Fruit fly (Drosophila melanogaster) whole organism, embryonic: ENCODE measurements around the gene CG15382.
A peak's percentile ranks its signal among the peaks of the same experiment; 100 is the strongest.

ENCODE experiments used
- Aef1 ChIP-seq: fragments of 200-800 bp; sonication (Bioruptor generic); IDR thresholded peaks from 3 replicates; pipeline ENCODE4 v1.3.6; 2022; ENCODE audit warnings: missing biosample characterization, missing genetic modification characterization
- Asciz ChIP-seq: fragments of 200-800 bp; sonication (Bioruptor generic); optimal IDR thresholded peaks from 2 replicates; lab custom pipeline; 2017; ENCODE audit warnings: missing biosample characterization, mild to moderate bottlenecking, missing genetic modification characterization, missing genetic modification reagents
- Bdp1 ChIP-seq: fragments of 200-800 bp; sonication (Bioruptor generic); optimal IDR thresholded peaks from 3 replicates; lab custom pipeline; 2016; ENCODE audit warnings: missing biosample characterization, missing genetic modification characterization
- CG10274 ChIP-seq: fragments of 200-800 bp; sonication (Bioruptor generic); optimal IDR thresholded peaks from 3 replicates; lab custom pipeline; 2017; ENCODE audit warnings: missing biosample characterization, mild to moderate bottlenecking, missing genetic modification characterization
- CG11504 ChIP-seq: fragments of 200-800 bp; sonication (Bioruptor generic); optimal IDR thresholded peaks from 3 replicates; lab custom pipeline; 2019; ENCODE audit warnings: missing biosample characterization, mild to moderate bottlenecking, missing genetic modification characterization, moderate library complexity
- CG12071 ChIP-seq: fragments of 200-800 bp; sonication (Bioruptor generic); optimal IDR thresholded peaks from 3 replicates; lab custom pipeline; 2018; ENCODE audit warnings: missing biosample characterization, mild to moderate bottlenecking, missing genetic modification characterization
- CG12236 ChIP-seq: fragments of 200-800 bp; sonication (Bioruptor generic); optimal IDR thresholded peaks from 2 replicates; lab custom pipeline; 2016; ENCODE audit warnings: missing biosample characterization, missing genetic modification characterization
- CG12769 ChIP-seq: fragments of 200-800 bp; sonication (Bioruptor generic); optimal IDR thresholded peaks from 2 replicates; lab custom pipeline; 2019; ENCODE audit warnings: missing biosample characterization, mild to moderate bottlenecking, missing genetic modification characterization, moderate library complexity
- CG13894 ChIP-seq: fragments of 200-800 bp; sonication (Bioruptor generic); optimal IDR thresholded peaks from 3 replicates; lab custom pipeline; 2018; ENCODE audit warnings: missing biosample characterization, mild to moderate bottlenecking, missing genetic modification characterization, moderate library complexity
- CG16779 ChIP-seq: fragments of 200-800 bp; sonication (Bioruptor generic); IDR thresholded peaks from 2 replicates; pipeline ENCODE4 v1.3.6; 2022; ENCODE audit warnings: missing biosample characterization, missing genetic modification characterization
- CG16815 ChIP-seq: fragments of 200-800 bp; sonication (Bioruptor generic); optimal IDR thresholded peaks from 3 replicates; lab custom pipeline; 2017; ENCODE audit warnings: missing biosample characterization, mild to moderate bottlenecking, missing genetic modification characterization
- CG17385 ChIP-seq: fragments of 200-800 bp; sonication (Bioruptor generic); optimal IDR thresholded peaks from 3 replicates; lab custom pipeline; 2018; ENCODE audit warnings: missing biosample characterization, mild to moderate bottlenecking, missing genetic modification characterization
- CG17568 ChIP-seq: fragments of 200-800 bp; sonication (Bioruptor generic); optimal IDR thresholded peaks from 2 replicates; lab custom pipeline; 2018; ENCODE audit warnings: missing biosample characterization, mild to moderate bottlenecking, missing genetic modification characterization, moderate library complexity
- CG2712 ChIP-seq: fragments of 200-800 bp; optimal IDR thresholded peaks from 3 replicates; lab custom pipeline; 2019; ENCODE audit warnings: missing biosample characterization, mild to moderate bottlenecking, missing genetic modification characterization, moderate library complexity
- CG31388 ChIP-seq: fragments of 200-800 bp; sonication (Bioruptor generic); optimal IDR thresholded peaks from 2 replicates; lab custom pipeline; 2016; ENCODE audit warnings: missing biosample characterization, missing genetic modification characterization
- CG3163 ChIP-seq: fragments of 200-800 bp; sonication (Bioruptor generic); optimal IDR thresholded peaks from 3 replicates; lab custom pipeline; 2016; ENCODE audit warnings: missing biosample characterization, missing genetic modification characterization
- CG3281 ChIP-seq: fragments of 200-800 bp; sonication (Bioruptor generic); optimal IDR thresholded peaks from 3 replicates; lab custom pipeline; 2017; ENCODE audit warnings: missing biosample characterization, mild to moderate bottlenecking, missing genetic modification characterization
- CG33557 ChIP-seq: fragments of 200-800 bp; sonication (Bioruptor generic); optimal IDR thresholded peaks from 2 replicates; lab custom pipeline; 2019; ENCODE audit warnings: missing biosample characterization, mild to moderate bottlenecking, missing genetic modification characterization, moderate library complexity
- CG7745 ChIP-seq: fragments of 200-800 bp; sonication (Bioruptor generic); optimal IDR thresholded peaks from 2 replicates; lab custom pipeline; 2018; ENCODE audit warnings: missing biosample characterization, mild to moderate bottlenecking, missing genetic modification characterization, moderate library complexity
- Drgx ChIP-seq: fragments of 200-800 bp; sonication (Bioruptor generic); IDR thresholded peaks from 2 replicates; pipeline ENCODE4 v1.3.6; 2022; ENCODE audit warnings: missing biosample characterization, missing genetic modification characterization
- E2f1 ChIP-seq: fragments of 200-800 bp; sonication (Bioruptor generic); IDR thresholded peaks from 2 replicates; pipeline ENCODE4 v1.3.6; 2022; ENCODE audit warnings: missing biosample characterization, missing genetic modification characterization
- Ets97D ChIP-seq: fragments of 200-800 bp; sonication (Bioruptor generic); optimal IDR thresholded peaks from 3 replicates; lab custom pipeline; 2016; ENCODE audit warnings: missing biosample characterization, missing genetic modification characterization
- Fer3 ChIP-seq: fragments of 200-800 bp; sonication (Bioruptor generic); optimal IDR thresholded peaks from 2 replicates; lab custom pipeline; 2018; ENCODE audit warnings: missing biosample characterization, mild to moderate bottlenecking, missing genetic modification characterization, moderate library complexity
- H15 ChIP-seq: fragments of 200-800 bp; sonication (Bioruptor generic); IDR thresholded peaks from 3 replicates; pipeline ENCODE4 v1.3.6; 2022; ENCODE audit warnings: missing biosample characterization, missing genetic modification characterization
- Jarid2 ChIP-seq: fragments of 200-800 bp; sonication (Bioruptor generic); optimal IDR thresholded peaks from 3 replicates; lab custom pipeline; 2017; ENCODE audit warnings: mild to moderate bottlenecking, missing biosample characterization, missing genetic modification reagents, missing genetic modification characterization
- Sox100B ChIP-seq: fragments of 200-800 bp; sonication (Bioruptor generic); optimal IDR thresholded peaks from 3 replicates; lab custom pipeline; 2018; ENCODE audit warnings: missing biosample characterization, mild to moderate bottlenecking, missing genetic modification characterization
- Stat92E ChIP-seq, 3 experiments: fragments of >200 bp in 2 of 3; fragments of 200-800 bp in 1 of 3; sonication (Bioruptor generic) in 1 of 3; optimal IDR thresholded peaks; 2 replicates each; lab custom pipeline; 2017 to 2019; ENCODE audit warnings: missing biosample characterization in 3 of 3, missing genetic modification characterization in 3 of 3, mild to moderate bottlenecking in 1 of 3, moderate library complexity in 1 of 3
- amos ChIP-seq: fragments of 200-800 bp; sonication (Bioruptor generic); IDR thresholded peaks from 2 replicates; pipeline ENCODE4 v1.3.6; 2022; ENCODE audit warnings: missing biosample characterization, missing genetic modification characterization; ENCODE audit not compliant: partially characterized antibody
- cas ChIP-seq: fragments of 200-800 bp; sonication (Bioruptor generic); IDR thresholded peaks from 2 replicates; pipeline ENCODE4 v1.3.6; 2022; ENCODE audit warnings: missing biosample characterization, missing genetic modification characterization
- exex ChIP-seq: fragments of 200-800 bp; sonication (Bioruptor generic); optimal IDR thresholded peaks from 4 replicates; lab custom pipeline; 2018; ENCODE audit warnings: missing biosample characterization, mild to moderate bottlenecking, missing genetic modification characterization, moderate library complexity
- inv ChIP-seq: fragments of 200-800 bp; sonication (Bioruptor generic); IDR thresholded peaks from 2 replicates; pipeline ENCODE4 v1.3.6; 2022; ENCODE audit warnings: missing biosample characterization, missing genetic modification characterization; ENCODE audit not compliant: partially characterized antibody
- kah ChIP-seq: fragments of 200-800 bp; sonication (Bioruptor generic); optimal IDR thresholded peaks from 2 replicates; lab custom pipeline; 2018; ENCODE audit warnings: missing biosample characterization, mild to moderate bottlenecking, missing genetic modification characterization
- mirr ChIP-seq: fragments of 200-800 bp; sonication (Bioruptor generic); optimal IDR thresholded peaks from 3 replicates; lab custom pipeline; 2018; ENCODE audit warnings: missing biosample characterization, mild to moderate bottlenecking, missing genetic modification characterization
- prd ChIP-seq, 3 experiments: fragments of >200 bp in 2 of 3; fragments of 200-800 bp in 1 of 3; sonication (Bioruptor generic) in 1 of 3; optimal IDR thresholded peaks in 2 of 3; IDR thresholded peaks in 1 of 3; 2 replicates in 2 of 3; 3 replicates in 1 of 3; pipeline versions ENCODE4 v1.3.6 to Lab custom; 2017 to 2022; ENCODE audit warnings: missing biosample characterization in 1 of 3, missing genetic modification characterization in 1 of 3
- pros ChIP-seq: fragments of 200-800 bp; sonication (Bioruptor generic); optimal IDR thresholded peaks from 3 replicates; lab custom pipeline; 2019; ENCODE audit warnings: missing biosample characterization, mild to moderate bottlenecking, missing genetic modification characterization, moderate library complexity
- scrt ChIP-seq: fragments of 200-800 bp; sonication (Bioruptor generic); optimal IDR thresholded peaks from 2 replicates; lab custom pipeline; 2018; ENCODE audit warnings: missing biosample characterization, mild to moderate bottlenecking, missing genetic modification characterization, moderate library complexity
- sens-2 ChIP-seq: fragments of 200-800 bp; sonication (Bioruptor generic); IDR thresholded peaks from 2 replicates; pipeline ENCODE4 v1.3.6; 2022; ENCODE audit warnings: missing biosample characterization, missing genetic modification characterization
- slbo ChIP-seq: fragments of 200-800 bp; sonication (Bioruptor generic); IDR thresholded peaks from 2 replicates; pipeline ENCODE4 v1.3.6; 2022; ENCODE audit warnings: missing biosample characterization, missing genetic modification characterization
- so ChIP-seq: fragments of 200-800 bp; sonication (Bioruptor generic); IDR thresholded peaks from 3 replicates; pipeline ENCODE4 v1.3.6; 2022; ENCODE audit warnings: missing biosample characterization, missing genetic modification characterization
- sob ChIP-seq: fragments of 200-800 bp; sonication (Bioruptor generic); IDR thresholded peaks from 2 replicates; pipeline ENCODE4 v1.3.6; 2022; ENCODE audit warnings: missing biosample characterization, missing genetic modification characterization
- sug ChIP-seq: fragments of 200-800 bp; optimal IDR thresholded peaks from 2 replicates; lab custom pipeline; 2019; ENCODE audit warnings: missing biosample characterization, mild to moderate bottlenecking, missing genetic modification characterization, moderate library complexity
- tap ChIP-seq: fragments of 200-800 bp; optimal IDR thresholded peaks from 3 replicates; lab custom pipeline; 2019; ENCODE audit warnings: missing biosample characterization, mild to moderate bottlenecking, missing genetic modification characterization, moderate library complexity
- trem ChIP-seq: fragments of 200-800 bp; optimal IDR thresholded peaks from 3 replicates; lab custom pipeline; 2019; ENCODE audit warnings: missing biosample characterization, mild to moderate bottlenecking, missing genetic modification characterization, moderate library complexity
- tx ChIP-seq: fragments of 200-800 bp; sonication (Bioruptor generic); optimal IDR thresholded peaks from 2 replicates; lab custom pipeline; 2016; ENCODE audit warnings: missing biosample characterization, missing genetic modification characterization
- unpg ChIP-seq: fragments of 200-800 bp; sonication (Bioruptor generic); optimal IDR thresholded peaks from 3 replicates; lab custom pipeline; 2018; ENCODE audit warnings: missing biosample characterization, mild to moderate bottlenecking, missing genetic modification characterization, moderate library complexity
- wek ChIP-seq: fragments of 200-800 bp; sonication (Bioruptor generic); optimal IDR thresholded peaks from 3 replicates; lab custom pipeline; 2018; ENCODE audit warnings: missing biosample characterization, mild to moderate bottlenecking, missing genetic modification characterization, moderate library complexity
- wor ChIP-seq: fragments of 200-800 bp; sonication (Bioruptor generic); IDR thresholded peaks from 2 replicates; pipeline ENCODE4 v1.3.6; 2022; ENCODE audit warnings: missing biosample characterization, missing genetic modification characterization
- z ChIP-seq: fragments of 200-800 bp; sonication (Bioruptor generic); IDR thresholded peaks from 3 replicates; pipeline ENCODE4 v1.3.6; 2022; ENCODE audit warnings: missing biosample characterization, missing genetic modification characterization

CG15382 gene

dm6 chr2L:2168184-2168893 is 12.8 kb downstream of the CG15382 start (continued):
- peak; percentile 7 for TF ChIP-seq pros (GFP tag; lab: Kevin White, UChicago)
- TF ChIP-seq CG16779 (GFP tag; lab: Robert Waterston, UW): no peak
- TF ChIP-seq Aef1: no peak
- no peak for TF ChIP-seq tap (tag; lab: Kevin White, UChicago)
- no peak for TF ChIP-seq inv (GFP tag; lab: Robert Waterston, UW)
- peak; percentile 33 for TF ChIP-seq unpg (GFP tag; lab: Kevin White, UChicago)
- no peak for TF ChIP-seq slbo
- peak; percentile 40 for TF ChIP-seq CG13894
- TF ChIP-seq Jarid2 (GFP tag; lab: Kevin White, UChicago): peak; percentile 4
- TF ChIP-seq H15 (GFP tag; lab: Robert Waterston, UW): no peak
- peak; percentile 92 for TF ChIP-seq mirr (GFP tag; lab: Kevin White, UChicago)
- TF ChIP-seq scrt (GFP tag; lab: Kevin White, UChicago): peak; percentile 48
- TF ChIP-seq cas (GFP tag; lab: Robert Waterston, UW): no peak
- peak; percentile 20 for TF ChIP-seq Sox100B (GFP tag; lab: Kevin White, UChicago)
- peak; percentile 54 for TF ChIP-seq CG3281 (GFP tag; lab: Kevin White, UChicago)
- TF ChIP-seq CG17568: peak; percentile 74
- peak; percentile 52 for TF ChIP-seq CG12769
- TF ChIP-seq Ets97D: no peak
- peak; percentile 37 for TF ChIP-seq CG10274
- no peak for TF ChIP-seq Stat92E (GFP tag; optimal IDR thresholded peaks at IDR 0.05; lab: Kevin White, UChicago)
- TF ChIP-seq tx (GFP tag; lab: Kevin White, UChicago): no peak
- peak; percentile 16 for TF ChIP-seq CG7745 (tag; lab: Kevin White, UChicago)
- TF ChIP-seq CG3163: no peak
- TF ChIP-seq E2f1: no peak
- no peak for TF ChIP-seq prd (optimal IDR thresholded peaks at IDR 0.05; lab: Kevin White, UChicago)
- no peak for TF ChIP-seq prd (GFP tag; IDR thresholded peaks at IDR 0.05; lab: Robert Waterston, UW)
- TF ChIP-seq CG12071 (GFP tag; lab: Kevin White, UChicago): peak; percentile 74
- TF ChIP-seq amos (GFP tag; lab: Robert Waterston, UW): no peak
- peak; percentile 55 for TF ChIP-seq sug
- TF ChIP-seq CG11504: peak; percentile 7
- peak; percentile 48 for TF ChIP-seq Asciz (GFP tag; lab: Kevin White, UChicago)
- TF ChIP-seq CG17385: peak; percentile 31
- TF ChIP-seq sob: no peak
- no peak for TF ChIP-seq CG31388 (GFP tag; lab: Kevin White, UChicago)
- peak; percentile 13 for TF ChIP-seq CG2712 (tag; lab: Kevin White, UChicago)
- peak; percentile 31; the same call in 1 of the 3 replicates for TF ChIP-seq so
- peak; percentile 81 for TF ChIP-seq Drgx (GFP tag; lab: Robert Waterston, UW)
- peak; percentile 48 for TF ChIP-seq kah (GFP tag; lab: Kevin White, UChicago)
- no peak for TF ChIP-seq trem (tag; lab: Kevin White, UChicago)
- TF ChIP-seq exex (tag; lab: Kevin White, UChicago): peak; percentile 67
- TF ChIP-seq wek: peak; percentile 73
- peak; percentile 12 for TF ChIP-seq Fer3 (tag; lab: Kevin White, UChicago)
- TF ChIP-seq CG16815: no peak
- TF ChIP-seq sens-2: 0 out of 2 replicates have a peak, but pooled peaks have one; percentile 26
- TF ChIP-seq wor (GFP tag; lab: Robert Waterston, UW): no peak
- TF ChIP-seq CG12236 (GFP tag; lab: Kevin White, UChicago): no peak
- no peak for TF ChIP-seq z (GFP tag; lab: Robert Waterston, UW)
- no peak for TF ChIP-seq Bdp1
- TF ChIP-seq CG33557 (GFP tag; lab: Kevin White, UChicago): peak; percentile 16
